Worm (Caenorhabditis elegans): Measurements from ENCODE around the gene oac-24.

Gene oac-24

DNA sequence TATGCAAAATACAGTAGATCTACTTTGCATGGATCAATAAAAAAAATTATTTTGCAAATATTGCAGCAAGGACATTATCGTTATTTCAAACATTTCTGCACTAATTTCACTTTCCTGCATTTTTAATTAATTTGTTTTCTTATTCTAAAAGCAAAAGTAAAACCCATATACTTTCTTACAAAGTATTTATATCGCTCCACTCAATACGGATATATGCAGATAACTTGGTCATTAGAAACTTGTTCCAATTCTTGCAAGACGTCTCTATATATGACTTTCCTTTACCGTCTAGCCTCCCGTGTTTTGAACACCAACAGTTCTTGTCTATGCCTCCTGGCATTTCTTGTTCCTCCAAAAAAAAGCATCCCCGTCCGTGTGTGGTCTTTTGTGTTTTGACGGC, at the start of gene oac-24:
Gene oac-24, plus strand, starts transcription at position 301 of the 400 bp plus-strand sequence.
- TF ChIP-seq tbx-2 (tag; optimal IDR thresholded peaks at IDR 0.05): no peak

DNA sequence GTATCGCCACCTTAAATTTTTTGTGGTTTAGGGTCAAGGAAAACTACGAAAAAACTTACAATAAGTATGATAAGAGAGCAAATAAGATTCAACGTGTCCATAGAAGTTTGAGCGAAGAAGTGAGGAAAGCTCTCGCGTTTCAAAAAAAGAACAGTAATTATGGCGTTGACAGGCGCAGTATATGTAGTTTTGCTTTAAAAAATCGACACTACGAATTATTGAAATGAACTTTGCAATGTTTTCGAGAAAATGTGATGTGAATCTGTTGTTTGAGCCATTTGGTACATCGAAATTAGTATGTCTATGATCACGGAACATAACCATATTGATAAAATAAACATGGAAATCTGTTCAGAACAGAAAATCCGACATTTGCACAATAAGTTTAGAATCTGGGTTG, 48.2 kb upstream of the oac-24 start, which contains the start of gene srx-74:
Gene srx-74, minus strand, starts transcription at position 101 of the 400 bp plus-strand sequence.
- no peak for TF ChIP-seq ceh-22 (tag; optimal IDR thresholded peaks at IDR 0.05)
- TF ChIP-seq sox-2 (GFP tag; IDR thresholded peaks at IDR 0.05): no peak
- TF ChIP-seq ceh-31 (tag; optimal IDR thresholded peaks at IDR 0.05): no peak
- no peak for TF ChIP-seq nfya-1 (tag; optimal IDR thresholded peaks at IDR 0.05)
- no peak for TF ChIP-seq ceh-9 (tag; optimal IDR thresholded peaks at IDR 0.05)
- TF ChIP-seq dve-1 (tag; optimal IDR thresholded peaks at IDR 0.05): no peak

DNA sequence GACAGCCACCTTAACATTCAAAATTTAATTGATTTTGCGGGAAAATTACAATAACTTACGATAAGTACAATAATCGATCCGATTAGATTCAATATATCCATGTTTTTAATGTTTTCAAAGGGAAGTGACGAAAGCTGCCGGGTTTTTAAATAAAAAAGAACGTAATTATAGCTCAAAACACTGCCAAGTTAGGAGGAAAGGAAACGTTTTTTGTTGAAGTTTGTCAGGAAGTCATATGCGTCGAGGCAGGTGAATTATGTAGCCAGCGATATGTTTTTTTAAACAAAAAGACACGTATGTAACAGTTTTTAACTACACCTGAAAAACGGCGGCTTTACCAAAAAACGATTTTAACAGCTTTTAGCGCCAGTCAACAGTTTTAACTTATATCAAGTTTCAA, 44.9 kb upstream of the oac-24 start, which contains the start of gene srx-73:
Gene srx-73, minus strand, starts transcription at position 101 of the 400 bp plus-strand sequence.
- no peak for TF ChIP-seq T23F11.4 (GFP tag; optimal IDR thresholded peaks at IDR 0.05)
- TF ChIP-seq ceh-22 (tag; optimal IDR thresholded peaks at IDR 0.05): no peak

DNA sequence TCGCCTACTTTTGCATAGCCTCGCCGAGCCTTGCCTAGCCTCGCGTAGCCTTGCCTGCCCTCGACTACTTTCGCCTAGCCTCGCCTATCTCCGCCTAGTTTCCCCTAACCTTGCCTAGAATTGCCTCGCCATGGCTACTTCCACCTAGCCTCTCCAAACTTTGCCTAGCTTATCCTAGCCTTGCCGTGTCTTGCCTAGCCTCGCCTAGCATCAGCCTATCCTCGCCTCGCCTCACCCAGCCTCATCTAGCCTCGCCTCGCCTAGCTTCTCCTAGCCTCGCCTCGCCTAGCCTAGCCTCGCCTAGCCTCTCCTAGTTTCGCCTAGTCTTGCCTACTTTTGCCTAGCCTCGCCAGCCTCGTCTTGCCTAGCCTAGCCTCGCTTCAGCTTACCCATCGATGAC, 43.5 kb upstream of the oac-24 start:
- TF ChIP-seq hlh-6 (tag; optimal IDR thresholded peaks at IDR 0.05) (peak; percentile 43), mec-3 (tag; optimal IDR thresholded peaks at IDR 0.05; ENCODE audit: borderline replicate concordance) (peak; percentile 42), elt-4 (tag; optimal IDR thresholded peaks at IDR 0.05) (peak; percentile 37), unc-42 (tag; optimal IDR thresholded peaks at IDR 0.05) (no peak)

DNA sequence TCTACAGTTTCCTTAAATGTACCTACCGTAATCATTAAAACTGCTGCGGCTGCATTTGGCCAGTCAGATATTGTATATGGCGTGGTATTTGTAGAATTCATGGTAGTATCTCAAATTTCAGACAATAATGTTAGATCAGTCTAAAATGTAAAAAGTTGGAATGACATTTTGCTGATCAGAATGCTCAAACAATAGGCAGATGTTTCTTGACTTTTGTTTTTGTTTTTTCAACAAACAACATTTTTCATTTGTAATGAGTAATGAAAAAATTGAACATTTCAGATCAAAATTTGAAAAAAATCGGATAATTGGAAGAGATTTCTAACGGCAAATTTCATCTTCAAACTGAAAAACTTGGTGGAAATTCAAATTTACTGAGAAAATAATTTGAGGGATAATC, 41.9 kb upstream of the oac-24 start, which contains the start of gene srx-77:
Gene srx-77, minus strand, starts transcription at position 101 of the 400 bp plus-strand sequence.
- TF ChIP-seq ceh-30 (tag; optimal IDR thresholded peaks at IDR 0.05) (no peak), ztf-16 (tag; optimal IDR thresholded peaks at IDR 0.05) (no peak), dve-1 (tag; optimal IDR thresholded peaks at IDR 0.05) (no peak), mec-3 (tag; optimal IDR thresholded peaks at IDR 0.05; ENCODE audit: borderline replicate concordance) (no peak), hlh-15 (tag; optimal IDR thresholded peaks at IDR 0.05) (no peak), ceh-34 (tag; optimal IDR thresholded peaks at IDR 0.05) (no peak), madf-2 (tag; optimal IDR thresholded peaks at IDR 0.05) (no peak), ceh-9 (tag; optimal IDR thresholded peaks at IDR 0.05) (no peak), ceh-14 (tag; optimal IDR thresholded peaks at IDR 0.05) (no peak), unc-3 (GFP tag; conservative IDR thresholded peaks at IDR 0.05) (no peak), unc-3 (tag; optimal IDR thresholded peaks at IDR 0.05) (no peak), hlh-13 (GFP tag; optimal IDR thresholded peaks at IDR 0.05) (no peak), ahr-1 (tag; optimal IDR thresholded peaks at IDR 0.05) (no peak), hlh-30 (tag; optimal IDR thresholded peaks at IDR 0.05; ENCODE audit: insufficient read depth) (no peak), pha-2 (tag; optimal IDR thresholded peaks at IDR 0.05) (no peak), tbx-7 (tag; optimal IDR thresholded peaks at IDR 0.05) (no peak)

DNA sequence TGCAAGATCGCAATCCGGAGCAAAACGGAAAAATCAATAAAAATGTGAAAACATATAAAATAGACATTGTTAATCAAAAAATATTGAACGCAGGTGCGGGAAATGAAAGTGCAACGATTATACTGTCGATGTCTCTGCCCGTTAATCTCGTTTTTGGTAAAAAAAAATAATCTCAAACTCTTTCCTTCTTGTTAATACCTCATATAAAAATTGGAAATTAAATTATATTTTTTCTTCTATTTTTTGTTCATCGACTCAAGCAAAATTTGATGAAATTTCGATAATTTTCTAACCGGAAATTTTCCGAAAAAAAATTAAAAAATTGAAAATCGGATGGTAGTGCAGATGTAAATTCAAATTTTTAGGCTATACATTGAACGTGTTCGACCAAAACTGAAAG, 38.1 kb upstream of the oac-24 start, which contains the start of gene K03B4.9:
Gene K03B4.9, minus strand, starts transcription at position 101 of the 400 bp plus-strand sequence.
- TF ChIP-seq ttx-3 (tag; optimal IDR thresholded peaks at IDR 0.05): no peak
- no peak for TF ChIP-seq C38D4.7 (GFP tag; optimal IDR thresholded peaks at IDR 0.05)
- TF ChIP-seq sox-2 (GFP tag; IDR thresholded peaks at IDR 0.05): no peak
- no peak for TF ChIP-seq syd-9 (tag; optimal IDR thresholded peaks at IDR 0.05)
- no peak for TF ChIP-seq K09A11.1 (tag; optimal IDR thresholded peaks at IDR 0.05; ENCODE audit: insufficient read depth)
- no peak for TF ChIP-seq sdc-2 (tag; optimal IDR thresholded peaks at IDR 0.05)
- no peak for TF ChIP-seq pros-1 (tag; optimal IDR thresholded peaks at IDR 0.05)
- no peak for TF ChIP-seq hlh-6 (tag; optimal IDR thresholded peaks at IDR 0.05)
- no peak for TF ChIP-seq pha-4 (tag; optimal IDR thresholded peaks at IDR 0.05)
- TF ChIP-seq ztf-16 (tag; optimal IDR thresholded peaks at IDR 0.05): no peak
- TF ChIP-seq zip-5 (tag; optimal IDR thresholded peaks at IDR 0.05): no peak
- no peak for TF ChIP-seq ref-2 (tag; optimal IDR thresholded peaks at IDR 0.05)
- TF ChIP-seq elt-2 (tag; optimal IDR thresholded peaks at IDR 0.05): no peak

All from whole organism, late embryonic.